Worm (Caenorhabditis elegans) whole organism, L4 larva: Measurements from ENCODE around the gene ref-1.

Experiments used
- ama-1 ChIP-seq: fragments of 150-350 bp; optimal IDR thresholded peaks from 2 replicates; lab custom pipeline; 2014; ENCODE audit warnings: inconsistent platforms, mixed read lengths
- daf-19 ChIP-seq: fragments of 200-800 bp; sonication (Bioruptor generic); conservative IDR thresholded peaks from 2 replicates; pipeline ENCODE4 v1.3.6; 2022; ENCODE audit warnings: missing genetic modification characterization, missing compliant biosample characterization
- fos-1 ChIP-seq: fragments of 150-350 bp; optimal IDR thresholded peaks from 2 replicates; lab custom pipeline; 2014; ENCODE audit warnings: missing biosample characterization, missing genetic modification characterization
- lin-13 ChIP-seq: fragments of 150-350 bp; optimal IDR thresholded peaks from 2 replicates; lab custom pipeline; 2014; ENCODE audit warnings: missing biosample characterization, missing genetic modification reagents, missing genetic modification characterization
- lin-29 ChIP-seq: fragments of 200-800 bp; sonication (Bioruptor generic); IDR thresholded peaks from 2 replicates; pipeline ENCODE4 v1.3.6; 2022; ENCODE audit warnings: missing genetic modification reagents, missing genetic modification characterization, missing compliant biosample characterization
- lsy-2 ChIP-seq, 2 experiments: fragments of 150-350 bp in 1 of 2; sonication (generic microtip) in 1 of 2; optimal IDR thresholded peaks; 2 replicates each; lab custom pipeline; 2014 to 2017; ENCODE audit warnings: missing biosample characterization in 2 of 2, missing genetic modification characterization in 2 of 2
- nhr-11 ChIP-seq: fragments of 150-350 bp; optimal IDR thresholded peaks from 2 replicates; lab custom pipeline; 2014; ENCODE audit warnings: missing biosample characterization, missing genetic modification characterization
- nhr-6 ChIP-seq: fragments of 150-350 bp; optimal IDR thresholded peaks from 2 replicates; lab custom pipeline; 2014; ENCODE audit warnings: missing biosample characterization, missing genetic modification characterization
- snpc-4 ChIP-seq: fragments of 150-350 bp; optimal IDR thresholded peaks from 2 replicates; lab custom pipeline; 2014; ENCODE audit warnings: missing biosample characterization, missing genetic modification characterization
- spr-1 ChIP-seq: sonication (generic microtip); optimal IDR thresholded peaks from 2 replicates; lab custom pipeline; 2016; ENCODE audit warnings: mild to moderate bottlenecking, missing genetic modification characterization, missing compliant biosample characterization
- unc-39 ChIP-seq: sonication (generic microtip); optimal IDR thresholded peaks from 2 replicates; lab custom pipeline; 2017; ENCODE audit warnings: missing biosample characterization, missing genetic modification characterization
- unc-62 ChIP-seq, 3 experiments: fragments of 150-350 bp in 1 of 3; sonication (generic microtip); optimal IDR thresholded peaks in 2 of 3; peaks in 1 of 3; 1 replicate in 1 of 3; 2 replicates in 2 of 3; lab custom pipeline; 2014 to 2017; ENCODE audit warnings: missing biosample characterization in 3 of 3, missing genetic modification characterization in 3 of 3, missing genetic modification reagents in 3 of 3, missing genotype in 1 of 3

ce11 chrII:10203765-10204164, 14.5 kb upstream of the ref-1 start:
- no peak for TF ChIP-seq snpc-4 (tag; lab: Kevin White, UChicago)
- no peak for TF ChIP-seq lin-13 (GFP tag; lab: Kevin White, UChicago)
- no peak for TF ChIP-seq ama-1 (lab: Kevin White, UChicago)
- TF ChIP-seq daf-19 (GFP tag; lab: Robert Waterston, UW), result no peak
- no peak for TF ChIP-seq spr-1 (tag; lab: Kevin White, UChicago)
- TF ChIP-seq unc-39, result no peak
- no peak for TF ChIP-seq nhr-6 (tag; lab: Kevin White, UChicago)
- TF ChIP-seq nhr-11 (tag; lab: Kevin White, UChicago), result no peak
- TF ChIP-seq lsy-2 (tag; optimal IDR thresholded peaks at IDR 0.05; lab: Kevin White, UChicago), result no peak
- no peak for TF ChIP-seq lin-29 (GFP tag; lab: Robert Waterston, UW)
- no peak for TF ChIP-seq unc-62 (GFP tag; optimal IDR thresholded peaks at IDR 0.05 in 1 of 2; lab: Kevin White, UChicago)
- no peak for TF ChIP-seq unc-62 (tag; optimal IDR thresholded peaks at IDR 0.05; lab: Kevin White, UChicago)
- TF ChIP-seq fos-1 (tag; lab: Kevin White, UChicago), result no peak
